Fruit fly (Drosophila melanogaster) whole organism, prepupa: ENCODE measurements around the gene wda.

Experiments used
- Blimp-1 ChIP-seq: fragments of 200-800 bp; sonication (Bioruptor generic); optimal IDR thresholded peaks from 3 replicates; lab custom pipeline; 2017; ENCODE audit warnings: missing biosample characterization, missing genetic modification characterization, mild to moderate bottlenecking, moderate library complexity, missing genetic modification reagents
- CG10631 ChIP-seq: fragments of 200-800 bp; sonication (Bioruptor generic); optimal IDR thresholded peaks from 2 replicates; lab custom pipeline; 2016; ENCODE audit warnings: missing biosample characterization, missing genetic modification characterization
- CG11294 ChIP-seq: fragments of 200-800 bp; sonication (Bioruptor generic); IDR thresholded peaks from 2 replicates; pipeline ENCODE4 v1.3.6; 2022; ENCODE audit warnings: missing biosample characterization, missing genetic modification characterization
- CG15336 ChIP-seq: fragments of 200-800 bp; sonication (Bioruptor generic); IDR thresholded peaks from 2 replicates; pipeline ENCODE4 v1.3.6; 2022; ENCODE audit warnings: missing biosample characterization, missing genetic modification characterization
- CG1621 ChIP-seq: fragments of 200-800 bp; sonication (Bioruptor generic); optimal IDR thresholded peaks from 3 replicates; lab custom pipeline; 2018; ENCODE audit warnings: missing biosample characterization, mild to moderate bottlenecking, missing genetic modification characterization
- CG16779 ChIP-seq: fragments of 200-800 bp; sonication (Bioruptor generic); optimal IDR thresholded peaks from 3 replicates; lab custom pipeline; 2017; ENCODE audit warnings: missing biosample characterization, mild to moderate bottlenecking, missing genetic modification characterization
- CG3032 ChIP-seq: fragments of 200-800 bp; optimal IDR thresholded peaks from 2 replicates; lab custom pipeline; 2019; ENCODE audit warnings: missing biosample characterization, mild to moderate bottlenecking, missing genetic modification characterization, moderate library complexity
- CG32006 ChIP-seq: fragments of 200-800 bp; sonication (Bioruptor generic); optimal IDR thresholded peaks from 3 replicates; lab custom pipeline; 2017; ENCODE audit warnings: missing biosample characterization, mild to moderate bottlenecking, missing genetic modification characterization
- CG34406 ChIP-seq: fragments of 200-800 bp; sonication (Bioruptor generic); optimal IDR thresholded peaks from 3 replicates; lab custom pipeline; 2016; ENCODE audit warnings: missing biosample characterization, missing genetic modification characterization
- CG3919 ChIP-seq: fragments of 200-800 bp; sonication (Bioruptor generic); optimal IDR thresholded peaks from 3 replicates; lab custom pipeline; 2016; ENCODE audit warnings: missing biosample characterization, missing genetic modification characterization
- CG4318 ChIP-seq: fragments of 200-800 bp; sonication (Bioruptor generic); optimal IDR thresholded peaks from 3 replicates; lab custom pipeline; 2017; ENCODE audit warnings: missing biosample characterization, mild to moderate bottlenecking, missing genetic modification characterization
- CG6163 ChIP-seq: fragments of 200-800 bp; sonication (Bioruptor generic); IDR thresholded peaks from 3 replicates; pipeline ENCODE4 v1.3.6; 2022; ENCODE audit warnings: missing biosample characterization, missing genetic modification characterization
- CG6276 ChIP-seq: fragments of 200-800 bp; sonication (Bioruptor generic); optimal IDR thresholded peaks from 2 replicates; lab custom pipeline; 2017; ENCODE audit warnings: missing biosample characterization, mild to moderate bottlenecking, missing genetic modification characterization
- CG6792 ChIP-seq: fragments of 200-800 bp; sonication (Bioruptor generic); optimal IDR thresholded peaks from 3 replicates; lab custom pipeline; 2016; ENCODE audit warnings: missing biosample characterization, missing genetic modification characterization
- CG6808 ChIP-seq: fragments of 200-800 bp; sonication (Bioruptor generic); optimal IDR thresholded peaks from 3 replicates; lab custom pipeline; 2017; ENCODE audit warnings: missing biosample characterization, missing genetic modification characterization, mild to moderate bottlenecking, moderate library complexity, missing genetic modification reagents
- CG6854 ChIP-seq: fragments of 200-800 bp; sonication (Bioruptor generic); optimal IDR thresholded peaks from 2 replicates; lab custom pipeline; 2017; ENCODE audit warnings: missing biosample characterization, mild to moderate bottlenecking, missing genetic modification characterization
- CG7368 ChIP-seq: fragments of 200-800 bp; sonication (Bioruptor generic); optimal IDR thresholded peaks from 3 replicates; lab custom pipeline; 2016; ENCODE audit warnings: missing biosample characterization, missing genetic modification characterization
- CG8119 ChIP-seq: fragments of 200-800 bp; sonication (Bioruptor generic); IDR thresholded peaks from 3 replicates; pipeline ENCODE4 v1.3.6; 2022; ENCODE audit warnings: missing biosample characterization, missing genetic modification characterization
- CG8319 ChIP-seq: fragments of 200-800 bp; sonication (Bioruptor generic); optimal IDR thresholded peaks from 3 replicates; lab custom pipeline; 2016; ENCODE audit warnings: missing biosample characterization, missing genetic modification characterization
- CG8632 ChIP-seq: fragments of 200-800 bp; sonication (Bioruptor generic); optimal IDR thresholded peaks from 3 replicates; lab custom pipeline; 2016; ENCODE audit warnings: missing biosample characterization, missing genetic modification characterization
- CG9139 ChIP-seq: fragments of 200-800 bp; sonication (Bioruptor generic); optimal IDR thresholded peaks from 3 replicates; lab custom pipeline; 2017; ENCODE audit warnings: missing biosample characterization, mild to moderate bottlenecking, missing genetic modification characterization
- Eip75B ChIP-seq: fragments of 200-800 bp; sonication (Bioruptor generic); optimal IDR thresholded peaks from 3 replicates; lab custom pipeline; 2016; ENCODE audit warnings: missing biosample characterization, missing genetic modification characterization
- Eip93F ChIP-seq: fragments of 200-800 bp; sonication (Bioruptor generic); optimal IDR thresholded peaks from 2 replicates; lab custom pipeline; 2016; ENCODE audit warnings: missing biosample characterization, mild to moderate bottlenecking, missing genetic modification characterization
- Ets21C ChIP-seq: fragments of 200-800 bp; sonication (Bioruptor generic); optimal IDR thresholded peaks from 3 replicates; lab custom pipeline; 2016; ENCODE audit warnings: missing biosample characterization, missing genetic modification characterization
- Ets96B ChIP-seq: fragments of 200-800 bp; optimal IDR thresholded peaks from 2 replicates; lab custom pipeline; 2019; ENCODE audit warnings: missing biosample characterization, mild to moderate bottlenecking, missing genetic modification characterization, moderate library complexity
- Gug ChIP-seq: fragments of 200-800 bp; sonication (Bioruptor generic); IDR thresholded peaks from 2 replicates; pipeline ENCODE4 v1.3.6; 2022; ENCODE audit warnings: missing biosample characterization, missing genetic modification characterization
- Hr38 ChIP-seq: sonication (Bioruptor generic); optimal IDR thresholded peaks from 2 replicates; lab custom pipeline; 2016; ENCODE audit warnings: missing biosample characterization, missing genetic modification characterization
- Hr39 ChIP-seq: fragments of 200-800 bp; sonication (Bioruptor generic); optimal IDR thresholded peaks from 2 replicates; lab custom pipeline; 2016; ENCODE audit warnings: missing biosample characterization, missing genetic modification characterization
- Hr4 ChIP-seq: fragments of 200-800 bp; sonication (Bioruptor generic); optimal IDR thresholded peaks from 3 replicates; lab custom pipeline; 2016; ENCODE audit warnings: missing biosample characterization, missing genetic modification characterization
- Lpt ChIP-seq: fragments of 200-800 bp; sonication (Bioruptor generic); optimal IDR thresholded peaks from 3 replicates; lab custom pipeline; 2016; ENCODE audit warnings: missing biosample characterization, missing genetic modification characterization
- OdsH ChIP-seq: fragments of 200-800 bp; sonication (Bioruptor generic); optimal IDR thresholded peaks from 3 replicates; lab custom pipeline; 2016; ENCODE audit warnings: missing biosample characterization, missing genetic modification characterization
- Smox ChIP-seq: fragments of 200-800 bp; sonication (Bioruptor generic); optimal IDR thresholded peaks from 3 replicates; lab custom pipeline; 2016; ENCODE audit warnings: missing biosample characterization, missing genetic modification characterization
- Sox14 ChIP-seq: fragments of 200-800 bp; sonication (Bioruptor generic); optimal IDR thresholded peaks from 3 replicates; lab custom pipeline; 2016; ENCODE audit warnings: missing biosample characterization, missing genetic modification characterization
- Sox15 ChIP-seq: fragments of 200-800 bp; sonication (Bioruptor generic); optimal IDR thresholded peaks from 3 replicates; lab custom pipeline; 2016; ENCODE audit warnings: missing biosample characterization, missing genetic modification characterization
- achi ChIP-seq: fragments of 200-800 bp; sonication (Bioruptor generic); optimal IDR thresholded peaks from 3 replicates; lab custom pipeline; 2016; ENCODE audit warnings: missing biosample characterization, missing genetic modification characterization
- acj6 ChIP-seq: fragments of 200-800 bp; sonication (Bioruptor generic); optimal IDR thresholded peaks from 3 replicates; lab custom pipeline; 2016; ENCODE audit warnings: missing biosample characterization, missing genetic modification characterization
- cyc ChIP-seq: fragments of 200-800 bp; sonication (Bioruptor generic); optimal IDR thresholded peaks from 3 replicates; lab custom pipeline; 2016; ENCODE audit warnings: missing biosample characterization, missing genetic modification characterization
- dac ChIP-seq: fragments of 200-800 bp; sonication (Bioruptor generic); optimal IDR thresholded peaks from 2 replicates; lab custom pipeline; 2017; ENCODE audit warnings: missing biosample characterization, mild to moderate bottlenecking, missing genetic modification characterization
- dsx ChIP-seq: fragments of 200-800 bp; optimal IDR thresholded peaks from 3 replicates; lab custom pipeline; 2019; ENCODE audit warnings: missing biosample characterization, mild to moderate bottlenecking, missing genetic modification characterization, moderate library complexity; ENCODE audit not compliant: poor library complexity, severe bottlenecking
- eg ChIP-seq: fragments of 200-800 bp; sonication (Bioruptor generic); IDR thresholded peaks from 3 replicates; pipeline ENCODE4 v1.3.6; 2022; ENCODE audit warnings: missing biosample characterization, missing genetic modification characterization
- esn ChIP-seq: fragments of 200-800 bp; sonication (Bioruptor generic); optimal IDR thresholded peaks from 2 replicates; lab custom pipeline; 2016; ENCODE audit warnings: missing biosample characterization, mild to moderate bottlenecking, missing genetic modification characterization, moderate library complexity
- fd59A ChIP-seq: fragments of 200-800 bp; sonication (Bioruptor generic); optimal IDR thresholded peaks from 2 replicates; lab custom pipeline; 2017; ENCODE audit warnings: missing biosample characterization, mild to moderate bottlenecking, missing genetic modification characterization, missing genetic modification reagents
- fd85E ChIP-seq: fragments of 200-800 bp; sonication (Bioruptor generic); optimal IDR thresholded peaks from 3 replicates; lab custom pipeline; 2016; ENCODE audit warnings: missing biosample characterization, missing genetic modification characterization
- fkh ChIP-seq: fragments of 200-800 bp; sonication (Bioruptor generic); optimal IDR thresholded peaks from 3 replicates; lab custom pipeline; 2017; ENCODE audit warnings: missing biosample characterization, mild to moderate bottlenecking, missing genetic modification characterization, moderate library complexity
- lz ChIP-seq: fragments of 200-800 bp; sonication (Bioruptor generic); optimal IDR thresholded peaks from 3 replicates; lab custom pipeline; 2016; ENCODE audit warnings: missing biosample characterization, missing genetic modification characterization
- net ChIP-seq: fragments of 200-800 bp; sonication (Bioruptor generic); optimal IDR thresholded peaks from 3 replicates; lab custom pipeline; 2016; ENCODE audit warnings: missing biosample characterization, missing genetic modification characterization
- pdm3 ChIP-seq: fragments of 200-800 bp; sonication (Bioruptor generic); optimal IDR thresholded peaks from 3 replicates; lab custom pipeline; 2016; ENCODE audit warnings: missing biosample characterization, missing genetic modification characterization
- salr ChIP-seq, 2 experiments: fragments of 200-800 bp; sonication (Bioruptor generic); optimal IDR thresholded peaks; 3 replicates each; lab custom pipeline; 2016 to 2018; ENCODE audit warnings: missing biosample characterization in 2 of 2, missing genetic modification characterization in 2 of 2, mild to moderate bottlenecking in 1 of 2
- ss ChIP-seq, 2 experiments: fragments of 200-800 bp; sonication (Bioruptor generic); optimal IDR thresholded peaks; 2 replicates in 1 of 2; 3 replicates in 1 of 2; lab custom pipeline; 2017 to 2018; ENCODE audit warnings: mild to moderate bottlenecking in 2 of 2, missing biosample characterization in 2 of 2, missing genetic modification characterization in 2 of 2, moderate library complexity in 1 of 2
- svp ChIP-seq: fragments of 200-800 bp; sonication (Bioruptor generic); peaks from one replicate; lab custom pipeline; 2016; ENCODE audit warnings: missing biosample characterization, missing genetic modification characterization
- topi ChIP-seq: fragments of 200-800 bp; sonication (Bioruptor generic); optimal IDR thresholded peaks from 3 replicates; lab custom pipeline; 2016; ENCODE audit warnings: missing biosample characterization, missing genetic modification characterization
- vri ChIP-seq: fragments of 200-800 bp; sonication (Bioruptor generic); optimal IDR thresholded peaks from 3 replicates; lab custom pipeline; 2016; ENCODE audit warnings: missing biosample characterization, mild to moderate bottlenecking, missing genetic modification characterization

The wda gene

dm6 chr3R:23257986-23258427 lies at the start of gene wda, which contains the start of gene Pex11c:
TSS of gene wda (minus strand) at chr3R:23258087.
TSS of gene Pex11c (plus strand) at chr3R:23258365.
- TF ChIP-seq CG6163: no peak
- peak; percentile 76 for TF ChIP-seq dac (GFP tag; lab: Kevin White, UChicago)
- TF ChIP-seq CG6792: peak; percentile 78
- peak; percentile 62; the same call in 1 of the 2 replicates for TF ChIP-seq CG11294 (GFP tag; lab: Robert Waterston, UW)
- peak; percentile 42 for TF ChIP-seq CG8319
- no peak for TF ChIP-seq CG6854
- TF ChIP-seq fd85E: no peak
- peak; percentile 56 for TF ChIP-seq CG4318 (GFP tag; lab: Kevin White, UChicago)
- TF ChIP-seq CG8119 (GFP tag; lab: Robert Waterston, UW): peak; percentile 80; the same call in 2 of the 3 replicates
- peak; percentile 33 for TF ChIP-seq cyc (GFP tag; lab: Kevin White, UChicago)
- peak; percentile 84 for TF ChIP-seq Ets96B (tag; lab: Kevin White, UChicago)
- peak; percentile 78 for TF ChIP-seq CG34406 (GFP tag; lab: Kevin White, UChicago)
- TF ChIP-seq acj6 (GFP tag; lab: Kevin White, UChicago): peak; percentile 85
- no peak for TF ChIP-seq CG16779
- peak; percentile 7 for TF ChIP-seq Lpt (GFP tag; lab: Kevin White, UChicago)
- peak; percentile 69 for TF ChIP-seq CG15336 (GFP tag; lab: Robert Waterston, UW)
- TF ChIP-seq Blimp-1: no peak
- no peak for TF ChIP-seq Smox (GFP tag; lab: Kevin White, UChicago)
- TF ChIP-seq Ets21C: no peak
- TF ChIP-seq CG32006 (GFP tag; lab: Kevin White, UChicago): peak; percentile 86
- TF ChIP-seq dsx (GFP tag; lab: Kevin White, UChicago): peak; percentile 78
- peak; percentile 86 for TF ChIP-seq CG3032
- TF ChIP-seq eg (GFP tag; lab: Robert Waterston, UW): no peak; the same call in 2 of the 3 replicates
- TF ChIP-seq CG6808 (GFP tag; lab: Kevin White, UChicago): peak; percentile 26
- TF ChIP-seq Sox14 (GFP tag; lab: Kevin White, UChicago): peak; percentile 41
- TF ChIP-seq CG9139 (GFP tag; lab: Kevin White, UChicago): no peak
- TF ChIP-seq achi (GFP tag; lab: Kevin White, UChicago): peak; percentile 86
- peak; percentile 65 for TF ChIP-seq net (GFP tag; lab: Kevin White, UChicago)
- TF ChIP-seq Eip93F (GFP tag; lab: Kevin White, UChicago): peak; percentile 63
- peak; percentile 55 for TF ChIP-seq CG6276 (GFP tag; lab: Kevin White, UChicago)
- TF ChIP-seq salr (GFP tag; optimal IDR thresholded peaks at IDR 0.05; lab: Kevin White, UChicago): peak; percentile 2 to 68
- peak; percentile 44 for TF ChIP-seq CG1621 (tag; lab: Kevin White, UChicago)
- peak; percentile 28 for TF ChIP-seq CG7368 (GFP tag; lab: Kevin White, UChicago)
- peak; percentile 67 for TF ChIP-seq vri (GFP tag; lab: Kevin White, UChicago)
- peak; percentile 39 for TF ChIP-seq topi (GFP tag; lab: Kevin White, UChicago)
- peak; percentile 54 for TF ChIP-seq fkh
- TF ChIP-seq CG8632 (GFP tag; lab: Kevin White, UChicago): peak; percentile 82
- no peak for TF ChIP-seq svp (GFP tag; lab: Kevin White, UChicago)
- TF ChIP-seq ss (GFP tag; optimal IDR thresholded peaks at IDR 0.05; lab: Kevin White, UChicago): peak in 1 of 2 experiments; percentile 49
- TF ChIP-seq esn (GFP tag; lab: Kevin White, UChicago): peak; percentile 78
- peak; percentile 59 for TF ChIP-seq CG3919 (GFP tag; lab: Kevin White, UChicago)
- TF ChIP-seq Eip75B (GFP tag; lab: Kevin White, UChicago): peak; percentile 12
- no peak; the same call in none of the 2 replicates for TF ChIP-seq Gug (GFP tag; lab: Robert Waterston, UW)
- TF ChIP-seq Sox15: peak; percentile 67
- peak; percentile 53 for TF ChIP-seq pdm3
- no peak for TF ChIP-seq Hr38 (GFP tag; lab: Kevin White, UChicago)
- peak; percentile 57 for TF ChIP-seq Hr4 (GFP tag; lab: Kevin White, UChicago)
- TF ChIP-seq fd59A (GFP tag; lab: Kevin White, UChicago): peak; percentile 0
- peak; percentile 74 for TF ChIP-seq lz (GFP tag; lab: Kevin White, UChicago)
- TF ChIP-seq OdsH (GFP tag; lab: Kevin White, UChicago): peak; percentile 80
- TF ChIP-seq CG10631 (GFP tag; lab: Kevin White, UChicago): peak; percentile 87
- TF ChIP-seq Hr39: peak; percentile 56
